Worm (Caenorhabditis elegans) whole organism, mixed stage, embryonic: ENCODE data around the gene abts-2.

ENCODE experiments used
- ceh-83 ChIP-seq: fragments of 200-800 bp; sonication (Bioruptor generic); optimal IDR thresholded peaks from 2 replicates; lab custom pipeline; 2018; ENCODE audit warnings: mild to moderate bottlenecking, missing genetic modification characterization, missing compliant biosample characterization
- mab-5 ChIP-seq: fragments of 150-350 bp; optimal IDR thresholded peaks from 2 replicates; lab custom pipeline; 2014; ENCODE audit warnings: missing biosample characterization, missing genetic modification characterization
- mep-1 ChIP-seq: fragments of 150-350 bp; optimal IDR thresholded peaks from 2 replicates; lab custom pipeline; 2017; ENCODE audit warnings: missing biosample characterization, missing genetic modification reagents, missing genetic modification characterization, inconsistent platforms
- nhr-12 ChIP-seq: fragments of 150-350 bp; optimal IDR thresholded peaks from 2 replicates; lab custom pipeline; 2014; ENCODE audit warnings: missing biosample characterization, missing genetic modification characterization
- nhr-237 ChIP-seq: fragments of 150-350 bp; optimal IDR thresholded peaks from 2 replicates; lab custom pipeline; 2014; ENCODE audit warnings: missing biosample characterization, missing genetic modification characterization
- nhr-28 ChIP-seq: fragments of 150-350 bp; optimal IDR thresholded peaks from 2 replicates; lab custom pipeline; 2014; ENCODE audit warnings: missing biosample characterization, missing genetic modification characterization
- sem-2 ChIP-seq: fragments of 200-800 bp; sonication (Bioruptor generic); optimal IDR thresholded peaks from 2 replicates; lab custom pipeline; 2018; ENCODE audit warnings: mild to moderate bottlenecking, missing genetic modification characterization, missing compliant biosample characterization
- tbx-8 ChIP-seq: fragments of 200-800 bp; sonication (Bioruptor generic); optimal IDR thresholded peaks from 2 replicates; lab custom pipeline; 2018; ENCODE audit warnings: mild to moderate bottlenecking, missing genetic modification characterization, moderate library complexity, missing compliant biosample characterization
- unc-62 ChIP-seq: fragments of 150-350 bp; optimal IDR thresholded peaks from 2 replicates; lab custom pipeline; 2014; ENCODE audit warnings: missing biosample characterization, missing genetic modification reagents, missing genetic modification characterization
- ztf-11 ChIP-seq: fragments of 150-350 bp; optimal IDR thresholded peaks from 2 replicates; lab custom pipeline; 2014; ENCODE audit warnings: missing biosample characterization, missing genetic modification characterization

- TF ChIP-seq ceh-83 (GFP tag; lab: Kevin White, UChicago) (no peak), nhr-12 (tag; lab: Kevin White, UChicago) (no peak), unc-62 (GFP tag; lab: Kevin White, UChicago) (peak; percentile 40), mab-5 (no peak), ztf-11 (tag; lab: Kevin White, UChicago) (no peak), nhr-28 (tag; lab: Kevin White, UChicago) (no peak), mep-1 (tag; lab: Kevin White, UChicago) (no peak), sem-2 (GFP tag; lab: Kevin White, UChicago) (no peak), tbx-8 (GFP tag; lab: Kevin White, UChicago) (no peak), nhr-237 (tag; lab: Kevin White, UChicago) (no peak)
Observed at ce11 chrX:11547442-11548023, 37.9 kb upstream of the abts-2 start.
